Fruit fly (Drosophila melanogaster): ENCODE measurements around the gene btd.

DNA sequence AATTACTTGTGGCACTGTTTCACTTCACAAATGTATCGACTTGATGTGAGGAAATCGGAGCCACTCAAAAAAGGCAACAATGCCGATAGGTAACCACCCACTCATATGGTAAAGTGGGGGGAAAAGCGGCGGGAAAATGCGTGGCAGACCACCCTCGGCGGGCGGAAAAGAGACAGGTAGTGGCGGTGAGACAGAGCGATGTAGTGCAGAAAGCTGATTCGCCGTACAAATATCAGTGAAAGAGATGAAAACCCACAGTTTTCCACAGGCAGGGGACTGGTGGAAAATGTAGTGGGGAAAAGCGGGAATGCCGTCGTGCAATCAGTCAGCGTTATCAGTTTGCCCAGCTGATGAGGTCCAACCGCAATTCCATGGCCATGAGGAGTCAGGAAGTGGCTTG lies 33.3 kb downstream of the btd start:
- no peak for TF ChIP-seq dm (GFP tag; optimal IDR thresholded peaks at IDR 0.05)
- TF ChIP-seq gsb (GFP tag; IDR thresholded peaks at IDR 0.05) = no peak
- TF ChIP-seq wor (GFP tag; IDR thresholded peaks at IDR 0.05) = no peak
- TF ChIP-seq CG4730 (GFP tag; IDR thresholded peaks at IDR 0.05) = no peak
